Fruit fly (Drosophila melanogaster): ENCODE data around the gene CG17681.
A peak's percentile ranks its signal among the peaks of the same experiment; 100 is the strongest.

CG17681 gene

dm6 chr2L:18151134-18151825, 1.6 kb upstream of the CG17681 start (continued):
- TF ChIP-seq CG10274 (GFP tag; optimal IDR thresholded peaks at IDR 0.05) (no peak), Med (GFP tag) (peak; percentile 94), btn (GFP tag; optimal IDR thresholded peaks at IDR 0.05) (no peak), ERR (GFP tag; optimal IDR thresholded peaks at IDR 0.05) (no peak)

- peak; percentile 4; the same call in 1 of the 3 replicates for TF ChIP-seq CG11456 (GFP tag; IDR thresholded peaks at IDR 0.05)
- no peak for TF ChIP-seq CG1647 (GFP tag; optimal IDR thresholded peaks at IDR 0.05)
- TF ChIP-seq ash1 (GFP tag; optimal IDR thresholded peaks at IDR 0.05): no peak
- 0 out of 2 replicates have a peak, but pooled peaks have one; percentile 11 for TF ChIP-seq NFAT (GFP tag; IDR thresholded peaks at IDR 0.05)
- no peak for TF ChIP-seq GATAe (GFP tag; conservative IDR thresholded peaks at IDR 0.05)
- peak in 1 of 2 experiments; percentile 80 for TF ChIP-seq eve (GFP tag; optimal IDR thresholded peaks at IDR 0.05)
- TF ChIP-seq Sox100B (GFP tag; optimal IDR thresholded peaks at IDR 0.05): peak; percentile 48
- peak; percentile 26 for TF ChIP-seq Meics (GFP tag; optimal IDR thresholded peaks at IDR 0.05)
- no peak for TF ChIP-seq tap (tag; optimal IDR thresholded peaks at IDR 0.05)
- peak; percentile 20 for TF ChIP-seq gem (tag; optimal IDR thresholded peaks at IDR 0.05)
- TF ChIP-seq Dbx (GFP tag; IDR thresholded peaks at IDR 0.05): peak; percentile 33; the same call in 2 of the 3 replicates
- TF ChIP-seq CG3281 (GFP tag; optimal IDR thresholded peaks at IDR 0.05): peak; percentile 35
- TF ChIP-seq Antp (GFP tag; optimal IDR thresholded peaks at IDR 0.05): no peak
- TF ChIP-seq CG31224 (GFP tag; IDR thresholded peaks at IDR 0.05): no peak
- TF ChIP-seq Nf-YB (GFP tag; optimal IDR thresholded peaks at IDR 0.05): no peak
- TF ChIP-seq Ssrp (tag; optimal IDR thresholded peaks at IDR 0.05): no peak
- no peak for TF ChIP-seq CG7987 (GFP tag; optimal IDR thresholded peaks at IDR 0.05)
- TF ChIP-seq CG1233 (GFP tag; optimal IDR thresholded peaks at IDR 0.05): peak; percentile 5
- peak; percentile 26 for TF ChIP-seq CG15011 (GFP tag; optimal IDR thresholded peaks at IDR 0.05)
- no peak for TF ChIP-seq CG43689 (GFP tag; IDR thresholded peaks at IDR 0.05)
- no peak for TF ChIP-seq zen (tag; optimal IDR thresholded peaks at IDR 0.05)
- no peak for TF ChIP-seq ci (GFP tag; IDR thresholded peaks at IDR 0.05)
- no peak for TF ChIP-seq cas (GFP tag; IDR thresholded peaks at IDR 0.05)
- no peak for TF ChIP-seq CG4424 (GFP tag; optimal IDR thresholded peaks at IDR 0.05)
- TF ChIP-seq Hand (GFP tag; optimal IDR thresholded peaks at IDR 0.05): peak; percentile 39
- TF ChIP-seq gce (GFP tag; IDR thresholded peaks at IDR 0.05): no peak
- TF ChIP-seq Poxn (GFP tag; IDR thresholded peaks at IDR 0.05): no peak
- TF ChIP-seq Asciz (GFP tag; optimal IDR thresholded peaks at IDR 0.05): peak; percentile 24
- TF ChIP-seq schlank (tag; optimal IDR thresholded peaks at IDR 0.05): peak; percentile 13
- no peak for TF ChIP-seq sens (GFP tag)
- TF ChIP-seq Vsx1 (GFP tag; optimal IDR thresholded peaks at IDR 0.05): peak; percentile 28
Observed at dm6 chr2L:18151826-18152138, 1.1 kb upstream of the CG17681 start.

dm6 chr2L:18152172-18152639, 717 bp upstream of the CG17681 start, which contains the start of gene Socs36E:
Gene Socs36E (minus strand): TSS chr2L:18152417.
- TF ChIP-seq Trl (optimal IDR thresholded peaks at IDR 0.05) (no peak), Trl (GFP tag; optimal IDR thresholded peaks at IDR 0.05) (peak; percentile 15), Oaz (GFP tag; IDR thresholded peaks at IDR 0.05) (no peak), CG34422 (GFP tag; IDR thresholded peaks at IDR 0.05) (peak; percentile 74; the same call in 2 of the 3 replicates), CG4424 (GFP tag; optimal IDR thresholded peaks at IDR 0.05) (no peak), HmgD (GFP tag; optimal IDR thresholded peaks at IDR 0.05) (peak; percentile 85), Sin3A (optimal IDR thresholded peaks at IDR 0.05) (peak; percentile 23), CG3281 (GFP tag; optimal IDR thresholded peaks at IDR 0.05) (no peak), D (optimal IDR thresholded peaks at IDR 0.05) (no peak), D (GFP tag; optimal IDR thresholded peaks at IDR 0.05) (no peak), CG17385 (GFP tag; optimal IDR thresholded peaks at IDR 0.05) (no peak), B-H1 (GFP tag; IDR thresholded peaks at IDR 0.05) (no peak), MTF-1 (GFP tag; optimal IDR thresholded peaks at IDR 0.05; ENCODE audit: borderline replicate concordance) (peak; percentile 1), gem (tag; optimal IDR thresholded peaks at IDR 0.05) (no peak), nmo (GFP tag; optimal IDR thresholded peaks at IDR 0.05) (peak; percentile 73), bcd (GFP tag; optimal IDR thresholded peaks at IDR 0.05) (peak; percentile 9), CG10267 (tag; optimal IDR thresholded peaks at IDR 0.05) (peak; percentile 71), luna (GFP tag; optimal IDR thresholded peaks at IDR 0.05) (no peak), Elba2 (GFP tag; optimal IDR thresholded peaks at IDR 0.05) (no peak)

All from whole organism, embryonic.